Worm (Caenorhabditis elegans): ENCODE data around the gene str-63.

Gene str-63

DNA sequence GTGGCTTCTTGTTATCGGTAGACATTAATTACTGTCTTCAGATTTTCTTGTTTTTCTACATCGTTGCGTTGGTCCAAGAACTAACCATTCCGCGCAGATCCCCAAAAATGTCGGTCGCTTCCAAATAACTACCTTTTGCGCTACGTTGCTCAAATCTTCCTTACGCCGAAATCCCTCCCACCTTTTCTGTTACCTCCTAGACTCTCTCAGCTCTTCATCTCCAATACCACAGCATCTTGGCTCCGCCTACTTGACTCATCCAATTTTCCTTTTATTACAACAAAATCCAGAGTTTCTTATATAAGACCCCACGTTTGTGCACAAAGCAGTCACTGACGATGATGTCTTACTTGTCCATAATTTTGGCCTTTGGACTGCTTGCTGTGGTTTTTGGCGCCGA lies 1.6 kb downstream of the str-63 start, which contains the start of gene C17B7.12:
C17B7.12 (plus strand) TSS at position 301 of the 400 bp plus-strand sequence.
- no peak for TF ChIP-seq npax-4 (tag; optimal IDR thresholded peaks at IDR 0.05)
- no peak for TF ChIP-seq ref-2 (tag; optimal IDR thresholded peaks at IDR 0.05)

DNA sequence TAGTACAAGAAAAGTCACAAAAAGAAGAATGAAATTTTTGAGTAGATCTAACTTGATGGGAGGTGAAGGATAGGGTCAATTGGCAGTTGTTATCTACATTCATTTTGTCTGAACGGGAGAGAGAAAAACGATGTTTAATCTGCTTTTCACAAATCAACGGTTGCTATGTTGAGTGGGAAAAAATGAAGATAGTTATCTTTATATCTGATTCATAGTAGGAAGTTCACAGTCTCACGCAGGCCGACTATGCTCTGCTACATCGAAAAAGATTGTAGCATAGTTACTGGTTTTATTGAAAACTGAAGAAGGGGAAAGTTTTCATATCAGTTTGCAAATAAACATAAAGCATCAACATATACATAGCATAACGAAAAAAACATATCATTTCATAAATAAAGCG lies 4.2 kb downstream of the str-63 start:
- TF ChIP-seq hlh-30 (tag; optimal IDR thresholded peaks at IDR 0.05; ENCODE audit: insufficient read depth): no peak
- TF ChIP-seq ttx-3 (tag; optimal IDR thresholded peaks at IDR 0.05): no peak
- no peak for TF ChIP-seq ets-4 (tag; optimal IDR thresholded peaks at IDR 0.05)
- no peak for TF ChIP-seq ceh-31 (tag; optimal IDR thresholded peaks at IDR 0.05)
- no peak for TF ChIP-seq fax-1 (tag; optimal IDR thresholded peaks at IDR 0.05)
- TF ChIP-seq lim-6 (tag; optimal IDR thresholded peaks at IDR 0.05): no peak
- TF ChIP-seq ceh-30 (tag; optimal IDR thresholded peaks at IDR 0.05): no peak
- no peak for TF ChIP-seq ztf-16 (tag; optimal IDR thresholded peaks at IDR 0.05)
- TF ChIP-seq pax-1 (tag; optimal IDR thresholded peaks at IDR 0.05): no peak
- no peak for TF ChIP-seq nhr-232 (tag; optimal IDR thresholded peaks at IDR 0.05)
- TF ChIP-seq hlh-8 (tag; optimal IDR thresholded peaks at IDR 0.05): no peak
- no peak for TF ChIP-seq sox-2 (GFP tag; IDR thresholded peaks at IDR 0.05)
- TF ChIP-seq hlh-15 (tag; optimal IDR thresholded peaks at IDR 0.05): no peak
- no peak for TF ChIP-seq ceh-22 (tag; optimal IDR thresholded peaks at IDR 0.05)
- TF ChIP-seq ceh-48 (tag; optimal IDR thresholded peaks at IDR 0.05): no peak
- no peak for TF ChIP-seq sdc-2 (tag; optimal IDR thresholded peaks at IDR 0.05)

DNA sequence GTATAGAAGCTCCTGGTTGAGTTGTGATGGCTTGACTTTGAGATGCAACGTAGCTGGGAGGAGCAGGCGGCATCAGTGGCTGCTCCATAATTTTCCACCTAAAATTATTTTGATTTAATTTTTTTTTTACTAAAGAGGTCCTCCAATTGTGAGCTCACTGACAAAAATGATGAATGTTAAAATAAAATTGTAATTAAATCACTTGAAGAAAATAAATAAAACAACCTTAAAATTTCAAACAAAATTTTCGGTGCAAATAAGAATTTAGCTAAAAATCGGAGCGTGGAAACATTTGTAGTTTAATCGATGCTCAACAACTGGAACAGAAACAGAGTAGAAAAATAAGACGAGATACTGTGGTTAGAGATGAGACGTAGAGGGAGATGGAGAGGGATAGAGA lies 5.7 kb downstream of the str-63 start, which contains the start of gene scrm-3:
scrm-3 (minus strand) TSS at position 101 of the 400 bp plus-strand sequence.
- TF ChIP-seq ceh-24 (tag; optimal IDR thresholded peaks at IDR 0.05): no peak
- no peak for TF ChIP-seq pha-2 (tag; optimal IDR thresholded peaks at IDR 0.05)
- no peak for TF ChIP-seq fkh-6 (tag; optimal IDR thresholded peaks at IDR 0.05)
- TF ChIP-seq elt-2 (tag; optimal IDR thresholded peaks at IDR 0.05): no peak
- TF ChIP-seq madf-2 (tag; optimal IDR thresholded peaks at IDR 0.05): no peak
- no peak for TF ChIP-seq ceh-22 (tag; optimal IDR thresholded peaks at IDR 0.05)
- no peak for TF ChIP-seq sox-2 (GFP tag; IDR thresholded peaks at IDR 0.05)
- no peak for TF ChIP-seq unc-3 (GFP tag; conservative IDR thresholded peaks at IDR 0.05)
- TF ChIP-seq unc-3 (tag; optimal IDR thresholded peaks at IDR 0.05): no peak
- no peak for TF ChIP-seq mec-3 (tag; optimal IDR thresholded peaks at IDR 0.05; ENCODE audit: borderline replicate concordance)
- no peak for TF ChIP-seq tbx-7 (tag; optimal IDR thresholded peaks at IDR 0.05)
- TF ChIP-seq pros-1 (tag; optimal IDR thresholded peaks at IDR 0.05): no peak

DNA sequence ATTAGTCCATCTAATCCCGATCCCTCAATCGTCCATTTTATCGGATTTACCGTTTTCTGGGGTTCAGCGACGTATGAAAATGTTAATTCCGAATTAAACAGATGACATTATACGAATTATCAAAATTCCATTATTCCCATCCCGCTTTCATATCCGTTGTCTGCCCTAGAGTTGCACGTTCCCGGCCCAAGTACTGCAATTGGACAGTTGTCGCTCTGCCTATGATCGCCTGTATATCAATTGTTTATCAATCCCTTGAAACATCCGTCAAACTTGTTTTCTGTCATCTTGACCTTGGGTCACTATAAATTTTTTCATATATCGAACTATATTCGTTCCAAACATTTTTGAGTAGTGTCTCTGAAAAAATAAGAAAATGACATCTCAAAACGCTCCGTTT lies 6.9 kb downstream of the str-63 start, which contains the start of gene C04E12.5:
C04E12.5 (plus strand) TSS at position 301 of the 400 bp plus-strand sequence.
- TF ChIP-seq K02D7.2 (tag; optimal IDR thresholded peaks at IDR 0.05): no peak
- no peak for TF ChIP-seq C38D4.7 (GFP tag; optimal IDR thresholded peaks at IDR 0.05)
- no peak for TF ChIP-seq pat-9 (tag; optimal IDR thresholded peaks at IDR 0.05)
- no peak for TF ChIP-seq fkh-6 (tag; optimal IDR thresholded peaks at IDR 0.05)
- no peak for TF ChIP-seq ceh-30 (tag; optimal IDR thresholded peaks at IDR 0.05)
- TF ChIP-seq ceh-6 (GFP tag; optimal IDR thresholded peaks at IDR 0.05): no peak
- TF ChIP-seq hlh-8 (tag; optimal IDR thresholded peaks at IDR 0.05): no peak
- TF ChIP-seq hlh-6 (tag; optimal IDR thresholded peaks at IDR 0.05): no peak
- no peak for TF ChIP-seq sox-4 (tag; optimal IDR thresholded peaks at IDR 0.05)
- TF ChIP-seq sdc-2 (tag; optimal IDR thresholded peaks at IDR 0.05): no peak
- no peak for TF ChIP-seq pha-4 (tag; optimal IDR thresholded peaks at IDR 0.05)
- no peak for TF ChIP-seq hlh-13 (GFP tag; optimal IDR thresholded peaks at IDR 0.05)

DNA sequence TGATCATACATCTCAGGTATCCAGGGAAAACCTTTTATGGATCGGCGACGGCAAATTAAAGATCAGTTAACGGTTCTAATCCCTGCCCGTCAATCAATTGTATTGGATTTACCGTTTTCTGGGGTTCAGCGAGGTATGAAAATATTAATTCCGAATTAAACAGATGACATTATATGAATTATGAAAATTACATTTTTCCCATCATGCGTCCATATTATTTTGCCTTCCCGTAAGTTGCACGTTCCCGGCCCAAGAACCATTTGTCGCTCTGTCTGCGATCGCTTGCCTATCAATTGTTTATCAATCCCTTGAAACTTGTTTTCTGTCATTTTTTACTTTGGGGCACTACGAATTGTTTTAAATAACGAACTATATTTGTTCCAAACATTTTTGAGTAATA lies 10.3 kb downstream of the str-63 start:
- TF ChIP-seq ceh-14 (tag; optimal IDR thresholded peaks at IDR 0.05) (no peak), che-1 (tag; optimal IDR thresholded peaks at IDR 0.05) (no peak), ceh-2 (tag; optimal IDR thresholded peaks at IDR 0.05) (no peak), elt-4 (tag; optimal IDR thresholded peaks at IDR 0.05) (no peak), hlh-8 (tag; optimal IDR thresholded peaks at IDR 0.05) (no peak), ceh-19 (GFP tag; optimal IDR thresholded peaks at IDR 0.05) (no peak), ets-4 (tag; optimal IDR thresholded peaks at IDR 0.05) (no peak), hlh-13 (GFP tag; optimal IDR thresholded peaks at IDR 0.05) (no peak)

Measured in whole organism, late embryonic.